Worm (Caenorhabditis elegans): ENCODE data around the gene sre-54.

- no peak for TF ChIP-seq klf-2 (GFP tag; conservative IDR thresholded peaks at IDR 0.05)
- no peak for TF ChIP-seq flt-1 (GFP tag; IDR thresholded peaks at IDR 0.05)
- TF ChIP-seq T22C8.4 (GFP tag; IDR thresholded peaks at IDR 0.05) = no peak
- no peak for TF ChIP-seq ref-1 (GFP tag; conservative IDR thresholded peaks at IDR 0.05)
Observed at ce11 chrII:12379430-12379829, 46.7 kb downstream of the sre-54 start, which contains the start of gene marc-5.

Data from whole organism, midembryonic.